Worm (Caenorhabditis elegans): ENCODE data around the gene apm-3.

apm-3 gene

DNA sequence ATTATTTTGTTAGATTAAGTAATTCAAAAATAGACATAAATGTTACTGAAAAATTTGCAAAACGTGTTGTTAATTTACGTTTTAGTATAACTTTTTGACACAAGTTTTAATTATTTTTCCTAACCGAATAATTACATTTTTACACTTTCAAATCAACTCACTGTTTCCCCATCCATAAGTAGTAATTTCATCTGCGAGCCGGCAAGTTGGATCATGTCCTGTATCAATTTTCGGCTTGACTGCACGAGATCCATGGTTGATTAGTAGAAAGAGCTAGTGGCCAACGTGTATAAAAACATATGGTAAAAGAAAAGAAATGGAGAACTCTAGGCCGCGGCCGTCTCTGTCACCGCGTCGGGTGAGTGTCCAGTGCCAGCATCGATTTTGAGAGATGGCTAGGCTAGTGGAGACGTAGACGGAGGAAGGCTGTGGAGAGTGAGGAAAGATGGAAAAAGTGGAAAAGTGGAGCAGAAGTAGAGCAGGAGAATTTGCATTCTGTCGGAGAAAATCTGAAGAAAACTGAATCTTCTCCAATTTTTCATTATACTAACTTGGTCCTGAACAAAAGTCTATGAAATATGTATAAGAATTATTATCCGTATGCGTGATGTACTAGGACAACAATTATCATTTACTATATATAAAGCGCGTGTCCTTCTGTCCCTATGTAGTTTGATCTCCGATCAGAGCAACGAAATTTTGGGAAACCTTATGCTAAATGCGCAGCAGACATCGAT is 19.9 kb downstream of the apm-3 start, which contains the start of gene vps-45:
Gene vps-45, minus strand, starts transcription at position 350 of the 737 bp plus-strand sequence.
- TF ChIP-seq B0310.2 (tag; optimal IDR thresholded peaks at IDR 0.05) (no peak), tra-4 (tag; optimal IDR thresholded peaks at IDR 0.05) (no peak), flt-1 (GFP tag; IDR thresholded peaks at IDR 0.05) (no peak), hmg-4 (GFP tag; optimal IDR thresholded peaks at IDR 0.05) (peak; percentile 45), scrt-1 (GFP tag; IDR thresholded peaks at IDR 0.05) (no peak), ceh-13 (GFP tag; optimal IDR thresholded peaks at IDR 0.05) (no peak), tbx-11 (GFP tag; IDR thresholded peaks at IDR 0.05) (no peak), aly-1 (tag; optimal IDR thresholded peaks at IDR 0.05) (no peak), F13C5.2 (tag; optimal IDR thresholded peaks at IDR 0.05) (peak; percentile 7), pes-1 (GFP tag; IDR thresholded peaks at IDR 0.05) (no peak), hmbx-1 (tag; optimal IDR thresholded peaks at IDR 0.05) (no peak)

- TF ChIP-seq ceh-13 (GFP tag; optimal IDR thresholded peaks at IDR 0.05) (no peak), ceh-36 (tag; optimal IDR thresholded peaks at IDR 0.05) (no peak), scrt-1 (GFP tag; IDR thresholded peaks at IDR 0.05) (no peak), hmg-4 (GFP tag; optimal IDR thresholded peaks at IDR 0.05) (no peak), ets-7 (tag; optimal IDR thresholded peaks at IDR 0.05) (no peak), tbx-37 (GFP tag; conservative IDR thresholded peaks at IDR 0.05) (no peak), pes-1 (GFP tag; IDR thresholded peaks at IDR 0.05) (no peak), aly-1 (tag; optimal IDR thresholded peaks at IDR 0.05) (no peak), B0310.2 (tag; optimal IDR thresholded peaks at IDR 0.05) (no peak), tbx-11 (GFP tag; IDR thresholded peaks at IDR 0.05) (no peak), hmbx-1 (tag; optimal IDR thresholded peaks at IDR 0.05) (no peak), tra-4 (tag; optimal IDR thresholded peaks at IDR 0.05) (no peak), F13C5.2 (tag; optimal IDR thresholded peaks at IDR 0.05) (no peak), flt-1 (GFP tag; IDR thresholded peaks at IDR 0.05) (no peak), hnd-1 (tag; optimal IDR thresholded peaks at IDR 0.05) (no peak), ama-1 (optimal IDR thresholded peaks at IDR 0.05) (no peak), sea-1 (GFP tag; conservative IDR thresholded peaks at IDR 0.05) (no peak)
These were observed 20.4 kb downstream of the apm-3 start for ce11 chrX:975236-975535.

- TF ChIP-seq aly-1 (tag; optimal IDR thresholded peaks at IDR 0.05), result no peak
- TF ChIP-seq ceh-36 (tag; optimal IDR thresholded peaks at IDR 0.05), result no peak
- TF ChIP-seq hmbx-1 (tag; optimal IDR thresholded peaks at IDR 0.05), result no peak
- no peak for TF ChIP-seq ama-1 (optimal IDR thresholded peaks at IDR 0.05)
- no peak for TF ChIP-seq B0310.2 (tag; optimal IDR thresholded peaks at IDR 0.05)
These were observed 23.3 kb downstream of the apm-3 start, which contains the start of gene abhd-3.2 for ce11 chrX:977958-978686. abhd-3.2 (minus strand) TSS chrX:978008.

- TF ChIP-seq tbx-11 (GFP tag; IDR thresholded peaks at IDR 0.05), result no peak
- no peak for TF ChIP-seq scrt-1 (GFP tag; IDR thresholded peaks at IDR 0.05)
- no peak for TF ChIP-seq ama-1 (optimal IDR thresholded peaks at IDR 0.05)
- TF ChIP-seq hmbx-1 (tag; optimal IDR thresholded peaks at IDR 0.05), result no peak
These were observed 25.7 kb downstream of the apm-3 start, which contains the start of gene C44C1.1 for ce11 chrX:980252-981009. C44C1.1 (plus strand) TSS chrX:980776.

DNA sequence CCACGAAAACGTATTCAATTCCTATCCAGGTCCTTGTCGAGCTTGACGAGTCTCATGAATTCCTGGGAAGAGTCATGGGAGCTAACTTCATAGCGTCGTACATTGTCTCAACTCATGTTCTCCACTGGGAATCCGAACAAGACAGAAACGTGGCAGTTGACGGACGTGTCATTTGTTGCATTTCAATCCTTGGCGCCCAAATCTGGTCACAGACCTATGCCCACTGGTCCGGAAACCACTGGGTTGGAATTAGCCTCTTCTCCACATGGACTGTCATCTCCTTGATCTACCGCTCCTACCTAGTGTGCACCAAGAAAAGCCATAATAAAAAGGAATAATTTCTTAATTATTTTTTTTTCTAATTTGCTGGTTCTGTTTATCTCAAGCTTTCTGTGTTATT is 27.8 kb downstream of the apm-3 start:
- no peak for TF ChIP-seq ceh-36 (tag; optimal IDR thresholded peaks at IDR 0.05)
- no peak for TF ChIP-seq hmbx-1 (tag; optimal IDR thresholded peaks at IDR 0.05)
- no peak for TF ChIP-seq scrt-1 (GFP tag; IDR thresholded peaks at IDR 0.05)
- TF ChIP-seq hnd-1 (tag; optimal IDR thresholded peaks at IDR 0.05), result no peak
- TF ChIP-seq F13C5.2 (tag; optimal IDR thresholded peaks at IDR 0.05), result no peak
- TF ChIP-seq B0310.2 (tag; optimal IDR thresholded peaks at IDR 0.05), result no peak
- TF ChIP-seq ets-7 (tag; optimal IDR thresholded peaks at IDR 0.05), result no peak
- no peak for TF ChIP-seq hmg-4 (GFP tag; optimal IDR thresholded peaks at IDR 0.05)
- TF ChIP-seq ama-1 (optimal IDR thresholded peaks at IDR 0.05), result no peak
- TF ChIP-seq tbx-37 (GFP tag; conservative IDR thresholded peaks at IDR 0.05), result no peak
- no peak for TF ChIP-seq sea-1 (GFP tag; conservative IDR thresholded peaks at IDR 0.05)
- TF ChIP-seq flt-1 (GFP tag; IDR thresholded peaks at IDR 0.05), result no peak
- no peak for TF ChIP-seq tbx-11 (GFP tag; IDR thresholded peaks at IDR 0.05)
- TF ChIP-seq pes-1 (GFP tag; IDR thresholded peaks at IDR 0.05), result no peak
- TF ChIP-seq tra-4 (tag; optimal IDR thresholded peaks at IDR 0.05), result no peak

- TF ChIP-seq sea-1 (GFP tag; conservative IDR thresholded peaks at IDR 0.05), result no peak
- no peak for TF ChIP-seq F13C5.2 (tag; optimal IDR thresholded peaks at IDR 0.05)
- peak; percentile 34; the same call in 1 of the 2 replicates for TF ChIP-seq pes-1 (GFP tag; IDR thresholded peaks at IDR 0.05)
- no peak for TF ChIP-seq aly-1 (tag; optimal IDR thresholded peaks at IDR 0.05)
- no peak for TF ChIP-seq ets-7 (tag; optimal IDR thresholded peaks at IDR 0.05)
- TF ChIP-seq flt-1 (GFP tag; IDR thresholded peaks at IDR 0.05), result no peak
- no peak for TF ChIP-seq hnd-1 (tag; optimal IDR thresholded peaks at IDR 0.05)
- TF ChIP-seq hmbx-1 (tag; optimal IDR thresholded peaks at IDR 0.05), result no peak
- TF ChIP-seq ceh-13 (GFP tag; optimal IDR thresholded peaks at IDR 0.05), result no peak
- no peak for TF ChIP-seq ceh-36 (tag; optimal IDR thresholded peaks at IDR 0.05)
- no peak for TF ChIP-seq tra-4 (tag; optimal IDR thresholded peaks at IDR 0.05)
- no peak for TF ChIP-seq tbx-11 (GFP tag; IDR thresholded peaks at IDR 0.05)
- TF ChIP-seq hmg-4 (GFP tag; optimal IDR thresholded peaks at IDR 0.05), result peak; percentile 43
- TF ChIP-seq ama-1 (optimal IDR thresholded peaks at IDR 0.05), result no peak
- no peak for TF ChIP-seq B0310.2 (tag; optimal IDR thresholded peaks at IDR 0.05)
- TF ChIP-seq tbx-37 (GFP tag; conservative IDR thresholded peaks at IDR 0.05), result 0 out of 2 replicates have a peak, but pooled peaks have one; percentile 5
These were observed 31.7 kb downstream of the apm-3 start for ce11 chrX:986463-986862.

All from whole organism, early embryonic.